Worm (Caenorhabditis elegans): ENCODE measurements around the gene srj-53.

- TF ChIP-seq skn-1 (tag; optimal IDR thresholded peaks at IDR 0.05) (no peak), duxl-1 (tag; optimal IDR thresholded peaks at IDR 0.05; ENCODE audit: poor library complexity) (no peak), nhr-6 (tag; optimal IDR thresholded peaks at IDR 0.05) (no peak), ceh-82 (tag; optimal IDR thresholded peaks at IDR 0.05) (no peak), fkh-10 (GFP tag; optimal IDR thresholded peaks at IDR 0.05) (no peak)
Measured at ce11 chrV:712882-713281, 18.4 kb upstream of the srj-53 start, which contains the start of gene cyp-33C11.

All from whole organism, L4 larva.